Worm (Caenorhabditis elegans) whole organism, L1 larva: Measurements from ENCODE around the gene let-711.
A peak's percentile ranks its signal among the peaks of the same experiment; 100 is the strongest.

Experiments
- C04F5.9 ChIP-seq: sonication (generic microtip); optimal IDR thresholded peaks from 2 replicates; lab custom pipeline; 2016; ENCODE audit warnings: missing genetic modification characterization, missing compliant biosample characterization
- C16A3.4 ChIP-seq: fragments of 150-350 bp; optimal IDR thresholded peaks from 2 replicates; lab custom pipeline; 2014; ENCODE audit warnings: missing biosample characterization, missing genetic modification characterization
- C34B4.2 ChIP-seq: sonication (generic microtip); optimal IDR thresholded peaks from 2 replicates; lab custom pipeline; 2017; ENCODE audit warnings: mild to moderate bottlenecking, missing genetic modification characterization, missing compliant biosample characterization
- aha-1 ChIP-seq: fragments of 150-350 bp; optimal IDR thresholded peaks from 2 replicates; lab custom pipeline; 2014; ENCODE audit warnings: missing biosample characterization, missing genetic modification characterization
- alr-1 ChIP-seq: fragments of 200-800 bp; sonication (Bioruptor generic); optimal IDR thresholded peaks from 2 replicates; lab custom pipeline; 2018; ENCODE audit warnings: borderline replicate concordance, mild to moderate bottlenecking, missing genetic modification characterization, missing compliant biosample characterization
- aly-2 ChIP-seq: fragments of 150-350 bp; optimal IDR thresholded peaks from 2 replicates; lab custom pipeline; 2014; ENCODE audit warnings: missing biosample characterization, missing genetic modification characterization
- ama-1 ChIP-seq: fragments of 150-350 bp; optimal IDR thresholded peaks from 2 replicates; lab custom pipeline; 2014
- blmp-1 ChIP-seq: fragments of 150-350 bp; optimal IDR thresholded peaks from 2 replicates; lab custom pipeline; 2014; ENCODE audit warnings: missing biosample characterization, missing genetic modification characterization
- ceh-8 ChIP-seq: fragments of 200-800 bp; sonication (Bioruptor generic); optimal IDR thresholded peaks from 2 replicates; lab custom pipeline; 2018; ENCODE audit warnings: mild to moderate bottlenecking, missing genetic modification characterization, moderate library complexity, missing compliant biosample characterization
- ceh-82 ChIP-seq, 3 experiments: fragments of 150-350 bp in 1 of 3; sonication (generic microtip) in 2 of 3; optimal IDR thresholded peaks; 2 replicates each; lab custom pipeline; 2014 to 2017; ENCODE audit warnings: missing biosample characterization in 3 of 3, missing genetic modification characterization in 3 of 3
- ces-1 ChIP-seq: fragments of 150-350 bp; optimal IDR thresholded peaks from 2 replicates; lab custom pipeline; 2014; ENCODE audit warnings: missing biosample characterization, missing genetic modification reagents, missing genetic modification characterization
- dpl-1 ChIP-seq, 3 experiments: fragments of 150-350 bp in 2 of 3; sonication (generic microtip) in 1 of 3; optimal IDR thresholded peaks; 2 replicates each; lab custom pipeline; 2014 to 2017; ENCODE audit warnings: missing biosample characterization in 3 of 3, missing genetic modification characterization in 3 of 3, missing genetic modification reagents in 3 of 3
- efl-1 ChIP-seq, 4 experiments: fragments of 150-350 bp; optimal IDR thresholded peaks in 3 of 4; peaks in 1 of 4; 1 replicate in 1 of 4; 2 replicates in 3 of 4; lab custom pipeline; 2014; ENCODE audit warnings: missing biosample characterization in 2 of 4, missing genetic modification characterization in 2 of 4, missing genetic modification reagents in 2 of 4
- egl-13 ChIP-seq: sonication (generic microtip); optimal IDR thresholded peaks from 2 replicates; lab custom pipeline; 2016; ENCODE audit warnings: missing genotype, missing genetic modification reagents, missing genetic modification characterization, missing compliant biosample characterization
- fkh-10 ChIP-seq: sonication (generic microtip); optimal IDR thresholded peaks from 2 replicates; lab custom pipeline; 2017; ENCODE audit warnings: missing biosample characterization, missing genetic modification reagents, missing genetic modification characterization
- fkh-4 ChIP-seq: sonication (generic microtip); optimal IDR thresholded peaks from 2 replicates; lab custom pipeline; 2016; ENCODE audit warnings: missing compliant biosample characterization, missing genetic modification characterization, borderline replicate concordance
- fkh-8 ChIP-seq: sonication (generic microtip); optimal IDR thresholded peaks from 2 replicates; lab custom pipeline; 2016; ENCODE audit warnings: mild to moderate bottlenecking, missing genetic modification characterization, missing compliant biosample characterization
- irx-1 ChIP-seq: sonication (generic microtip); optimal IDR thresholded peaks from 2 replicates; lab custom pipeline; 2016; ENCODE audit warnings: missing genetic modification characterization, missing compliant biosample characterization
- isw-1 ChIP-seq: fragments of 200-800 bp; sonication (Bioruptor generic); IDR thresholded peaks from 2 replicates; pipeline ENCODE4 v1.3.6; 2022; ENCODE audit warnings: missing genetic modification characterization, missing compliant biosample characterization
- lin-15B ChIP-seq: fragments of 150-350 bp; sonication (generic microtip); optimal IDR thresholded peaks from 3 replicates; lab custom pipeline; 2014; ENCODE audit warnings: missing biosample characterization, missing genetic modification characterization
- lin-35 ChIP-seq, 2 experiments: fragments of 150-350 bp; optimal IDR thresholded peaks; 2 replicates each; lab custom pipeline; 2014; ENCODE audit warnings: missing biosample characterization in 2 of 2, missing genetic modification characterization in 2 of 2, missing genetic modification reagents in 2 of 2
- lin-39 ChIP-seq: fragments of 150-350 bp; optimal IDR thresholded peaks from 2 replicates; lab custom pipeline; 2014; ENCODE audit warnings: missing biosample characterization, missing genetic modification reagents, missing genetic modification characterization
- lir-3 ChIP-seq: sonication (generic microtip); optimal IDR thresholded peaks from 2 replicates; lab custom pipeline; 2016; ENCODE audit warnings: mild to moderate bottlenecking, missing genetic modification characterization, moderate library complexity, missing compliant biosample characterization; ENCODE audit not compliant: poor library complexity
- lsy-2 ChIP-seq, 2 experiments: fragments of 150-350 bp; optimal IDR thresholded peaks; 2 replicates each; lab custom pipeline; 2014; ENCODE audit warnings: missing biosample characterization in 2 of 2, missing genetic modification characterization in 2 of 2
- mab-9 ChIP-seq: fragments of 200-800 bp; sonication (Bioruptor generic); IDR thresholded peaks from 2 replicates; pipeline ENCODE4 v1.3.6; 2022; ENCODE audit warnings: missing genetic modification reagents, missing genetic modification characterization, missing compliant biosample characterization
- nhr-11 ChIP-seq: fragments of 150-350 bp; optimal IDR thresholded peaks from 2 replicates; lab custom pipeline; 2014; ENCODE audit warnings: missing biosample characterization, missing genetic modification characterization
- nhr-28 ChIP-seq: fragments of 150-350 bp; optimal IDR thresholded peaks from 2 replicates; lab custom pipeline; 2014; ENCODE audit warnings: missing biosample characterization, missing genetic modification characterization
- nhr-47 ChIP-seq: sonication (generic microtip); optimal IDR thresholded peaks from 2 replicates; lab custom pipeline; 2016; ENCODE audit warnings: mild to moderate bottlenecking, missing genetic modification characterization, moderate library complexity, missing compliant biosample characterization
- nhr-71 ChIP-seq: sonication (generic microtip); optimal IDR thresholded peaks from 2 replicates; lab custom pipeline; 2016; ENCODE audit warnings: mild to moderate bottlenecking, missing genetic modification characterization, moderate library complexity, missing compliant biosample characterization
- nhr-85 ChIP-seq: sonication (generic microtip); peaks from one replicate; lab custom pipeline; 2016; ENCODE audit warnings: missing genetic modification characterization, inconsistent platforms, missing compliant biosample characterization
- nhr-90 ChIP-seq: sonication (generic microtip); optimal IDR thresholded peaks from 2 replicates; lab custom pipeline; 2016; ENCODE audit warnings: mild to moderate bottlenecking, missing genetic modification characterization, missing compliant biosample characterization; ENCODE audit not compliant: poor library complexity
- pag-3 ChIP-seq: sonication (generic microtip); optimal IDR thresholded peaks from 2 replicates; lab custom pipeline; 2017; ENCODE audit warnings: missing genetic modification characterization, mild to moderate bottlenecking, missing compliant biosample characterization, antibody characterized with exemption, borderline replicate concordance; ENCODE audit not compliant: insufficient read depth
- rnt-1 ChIP-seq: sonication (generic microtip); optimal IDR thresholded peaks from 2 replicates; lab custom pipeline; 2016; ENCODE audit warnings: mild to moderate bottlenecking, missing genetic modification characterization, moderate library complexity, missing compliant biosample characterization
- snpc-4 ChIP-seq: fragments of 150-350 bp; optimal IDR thresholded peaks from 2 replicates; lab custom pipeline; 2014; ENCODE audit warnings: missing biosample characterization, missing genetic modification characterization
- snu-23 ChIP-seq: sonication (generic microtip); optimal IDR thresholded peaks from 2 replicates; lab custom pipeline; 2016; ENCODE audit warnings: missing genetic modification characterization, missing compliant biosample characterization
- sup-37 ChIP-seq: fragments of 200-800 bp; sonication (Bioruptor generic); optimal IDR thresholded peaks from 2 replicates; lab custom pipeline; 2018; ENCODE audit warnings: mild to moderate bottlenecking, missing genetic modification characterization, missing compliant biosample characterization
- swsn-7 ChIP-seq: sonication (generic microtip); optimal IDR thresholded peaks from 2 replicates; lab custom pipeline; 2016; ENCODE audit warnings: missing genetic modification characterization, missing compliant biosample characterization
- unc-130 ChIP-seq: fragments of 150-350 bp; optimal IDR thresholded peaks from 2 replicates; lab custom pipeline; 2017; ENCODE audit warnings: missing biosample characterization, missing genetic modification characterization, inconsistent platforms
- unc-30 ChIP-seq: sonication (generic microtip); optimal IDR thresholded peaks from 2 replicates; lab custom pipeline; 2017; ENCODE audit warnings: missing biosample characterization, missing genetic modification characterization
- unc-62 ChIP-seq: fragments of 150-350 bp; optimal IDR thresholded peaks from 2 replicates; lab custom pipeline; 2014; ENCODE audit warnings: missing biosample characterization, missing genetic modification reagents, missing genetic modification characterization
- vab-15 ChIP-seq: sonication (generic microtip); optimal IDR thresholded peaks from 2 replicates; lab custom pipeline; 2017; ENCODE audit warnings: missing genotype, mild to moderate bottlenecking, missing genetic modification characterization, missing compliant biosample characterization
- xbp-1 ChIP-seq: sonication (generic microtip); optimal IDR thresholded peaks from 2 replicates; lab custom pipeline; 2016; ENCODE audit warnings: missing genetic modification characterization, missing compliant biosample characterization

Gene let-711

DNA sequence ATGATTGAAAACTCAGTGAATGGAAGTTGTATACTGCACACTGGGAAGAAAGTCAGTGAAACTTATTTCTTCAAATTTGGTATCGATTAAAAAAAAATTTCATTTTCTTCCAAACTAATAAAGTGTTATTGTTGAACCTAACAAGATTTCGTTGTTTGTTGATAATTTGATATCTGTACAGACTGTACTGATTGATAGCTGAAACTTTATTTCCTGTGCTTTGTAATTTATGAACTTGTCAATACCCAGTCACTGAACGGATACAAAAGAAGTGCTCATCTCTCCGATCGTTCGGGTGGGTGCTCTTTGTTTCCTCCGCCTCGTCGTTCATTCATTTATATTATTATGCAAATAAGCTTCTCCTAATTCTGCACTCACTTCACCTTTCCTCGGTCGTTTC lies 22.6 kb downstream of the let-711 start, which contains the start of gene F31E3.12:
Gene F31E3.12, plus strand, starts transcription at position 301 of the 400 bp plus-strand sequence.
- TF ChIP-seq fkh-10 (GFP tag; lab: Kevin White, UChicago) (no peak), ceh-8 (GFP tag; lab: Kevin White, UChicago) (no peak), fkh-4 (tag; lab: Kevin White, UChicago) (no peak), ceh-82 (tag; optimal IDR thresholded peaks at IDR 0.05; lab: Kevin White, UChicago) (no peak)

- TF ChIP-seq aly-2 (tag; lab: Kevin White, UChicago) (peak; percentile 91), lin-39 (tag; lab: Kevin White, UChicago) (no peak), unc-62 (no peak), unc-130 (no peak), nhr-71 (tag; lab: Kevin White, UChicago) (peak; percentile 9), rnt-1 (tag; lab: Kevin White, UChicago) (peak; percentile 2), sup-37 (no peak), efl-1 (optimal IDR thresholded peaks at IDR 0.05; lab: Kevin White, UChicago) (peak; percentile 18), efl-1 (GFP tag; optimal IDR thresholded peaks at IDR 0.05 in 1 of 2; lab: Kevin White, UChicago) (peak in 1 of 2 experiments; percentile 81), nhr-28 (tag; lab: Kevin White, UChicago) (no peak), snpc-4 (no peak), C16A3.4 (no peak), alr-1 (tag; lab: Kevin White, UChicago) (no peak), xbp-1 (tag; lab: Kevin White, UChicago) (no peak), nhr-47 (tag; lab: Kevin White, UChicago) (peak; percentile 29), irx-1 (tag; lab: Kevin White, UChicago) (no peak), lin-15B (tag; lab: Kevin White, UChicago) (no peak), ama-1 (lab: Kevin White, UChicago) (peak; percentile 33), snu-23 (GFP tag; lab: Kevin White, UChicago) (no peak), fkh-8 (tag; lab: Kevin White, UChicago) (no peak), nhr-85 (tag; lab: Kevin White, UChicago) (no peak), lsy-2 (tag; optimal IDR thresholded peaks at IDR 0.05; lab: Kevin White, UChicago) (peak in 1 of 2 experiments; percentile 53), ceh-8 (GFP tag; lab: Kevin White, UChicago) (no peak), mab-9 (GFP tag; lab: Robert Waterston, UW) (no peak), lir-3 (tag; lab: Kevin White, UChicago) (no peak), nhr-11 (tag; lab: Kevin White, UChicago) (no peak), fkh-10 (GFP tag; lab: Kevin White, UChicago) (no peak), vab-15 (tag; lab: Kevin White, UChicago) (no peak), nhr-90 (tag; lab: Kevin White, UChicago) (peak; percentile 19)
Observed at ce11 chrIII:6969781-6970342, 23.3 kb downstream of the let-711 start.

- no peak for TF ChIP-seq ceh-8 (GFP tag; lab: Kevin White, UChicago)
- TF ChIP-seq rnt-1 (tag; lab: Kevin White, UChicago), result peak; percentile 8
- TF ChIP-seq, all 84 proteins: peak for 1
Observed at ce11 chrIII:6970744-6971143, 24.2 kb downstream of the let-711 start.

- no peak for TF ChIP-seq unc-30 (tag; lab: Kevin White, UChicago)
- peak; percentile 78 for TF ChIP-seq pag-3
- TF ChIP-seq swsn-7 (tag; lab: Kevin White, UChicago), result peak; percentile 97
- peak; percentile 98 for TF ChIP-seq isw-1 (GFP tag; lab: Robert Waterston, UW)
- TF ChIP-seq ceh-82 (tag; optimal IDR thresholded peaks at IDR 0.05; lab: Kevin White, UChicago), result peak; percentile 94 to 98 (median 96)
- peak; percentile 27 for TF ChIP-seq fkh-4 (tag; lab: Kevin White, UChicago)
- peak; percentile 99 for TF ChIP-seq snu-23 (GFP tag; lab: Kevin White, UChicago)
- TF ChIP-seq ces-1, result no peak
- peak; percentile 96 to 98 (median 97) for TF ChIP-seq dpl-1 (GFP tag; optimal IDR thresholded peaks at IDR 0.05; lab: Kevin White, UChicago)
- peak; percentile 97 for TF ChIP-seq nhr-90 (tag; lab: Kevin White, UChicago)
- TF ChIP-seq efl-1 (optimal IDR thresholded peaks at IDR 0.05; lab: Kevin White, UChicago), result peak; percentile 98
- peak; percentile 94 to 99 for TF ChIP-seq efl-1 (GFP tag; optimal IDR thresholded peaks at IDR 0.05 in 1 of 2; lab: Kevin White, UChicago)
- peak; percentile 0 for TF ChIP-seq C34B4.2 (tag; lab: Kevin White, UChicago)
- peak; percentile 97 to 99 for TF ChIP-seq lin-35 (GFP tag; optimal IDR thresholded peaks at IDR 0.05; lab: Kevin White, UChicago)
- peak; percentile 99 for TF ChIP-seq C04F5.9
- peak; percentile 90 for TF ChIP-seq nhr-11 (tag; lab: Kevin White, UChicago)
- TF ChIP-seq irx-1 (tag; lab: Kevin White, UChicago), result peak; percentile 91
- TF ChIP-seq egl-13 (tag; lab: Kevin White, UChicago), result peak; percentile 92
- TF ChIP-seq fkh-8 (tag; lab: Kevin White, UChicago), result peak; percentile 98
- TF ChIP-seq lin-39 (tag; lab: Kevin White, UChicago), result peak; percentile 91
- peak; percentile 82 for TF ChIP-seq aha-1 (tag; lab: Kevin White, UChicago)
- peak; percentile 92 for TF ChIP-seq blmp-1 (tag; lab: Kevin White, UChicago)
Observed at ce11 chrIII:6971662-6972284, 25.3 kb downstream of the let-711 start, which contains the start of the genes eef-1A.1 and rfc-4. TSS of gene eef-1A.1 (minus strand) at chrIII:6971712. TSS of gene rfc-4 (plus strand) at chrIII:6972253.
